Worm (Caenorhabditis elegans) whole organism, late embryonic: ENCODE measurements around the gene T06C12.14.

Experiments used
- K09A11.1 ChIP-seq: sonication (generic microtip); optimal IDR thresholded peaks from 2 replicates; lab custom pipeline; 2017; ENCODE audit warnings: antibody characterized with exemption, mild to moderate bottlenecking, missing genetic modification characterization, missing compliant biosample characterization; ENCODE audit not compliant: insufficient read depth
- dve-1 ChIP-seq: sonication (generic microtip); optimal IDR thresholded peaks from 2 replicates; lab custom pipeline; 2017; ENCODE audit warnings: antibody characterized with exemption, mild to moderate bottlenecking, missing genetic modification characterization, missing compliant biosample characterization
- fkh-10 ChIP-seq: fragments of 150-350 bp; optimal IDR thresholded peaks from 2 replicates; lab custom pipeline; 2014; ENCODE audit warnings: missing biosample characterization, missing genetic modification reagents, missing genetic modification characterization
- lin-11 ChIP-seq: fragments of 200-800 bp; sonication (Bioruptor generic); optimal IDR thresholded peaks from 2 replicates; lab custom pipeline; 2018; ENCODE audit warnings: mild to moderate bottlenecking, missing genetic modification characterization, missing compliant biosample characterization
- pat-9 ChIP-seq: fragments of 200-800 bp; sonication (Bioruptor generic); optimal IDR thresholded peaks from 2 replicates; lab custom pipeline; 2018; ENCODE audit warnings: mild to moderate bottlenecking, missing genetic modification characterization, moderate library complexity, missing compliant biosample characterization
- pqm-1 ChIP-seq: sonication (generic microtip); optimal IDR thresholded peaks from 2 replicates; lab custom pipeline; 2016; ENCODE audit warnings: missing genetic modification characterization, missing compliant biosample characterization
- tbx-2 ChIP-seq: sonication (generic microtip); optimal IDR thresholded peaks from 2 replicates; lab custom pipeline; 2016; ENCODE audit warnings: missing genetic modification characterization, missing compliant biosample characterization
- unc-42 ChIP-seq: sonication (generic microtip); optimal IDR thresholded peaks from 2 replicates; lab custom pipeline; 2016; ENCODE audit warnings: missing genotype, missing genetic modification characterization, missing compliant biosample characterization

DNA sequence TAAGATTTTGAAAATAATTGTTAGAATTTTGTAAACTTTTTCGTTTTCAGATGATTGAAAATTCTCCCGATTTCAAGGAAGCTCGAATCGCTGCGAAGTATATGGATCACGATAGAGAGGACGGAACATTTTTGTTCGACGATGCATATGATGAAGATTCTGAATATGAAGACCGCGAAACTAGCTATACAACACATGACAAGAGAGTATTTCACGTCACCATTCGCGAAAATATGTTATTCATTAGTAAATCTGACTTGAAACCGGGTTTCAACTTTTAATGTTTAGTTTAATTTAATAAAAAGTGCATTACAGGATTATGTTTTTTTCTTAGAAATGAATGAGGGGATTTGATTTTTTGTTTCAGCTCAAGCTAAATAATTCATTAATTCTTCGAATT lies 29.4 kb upstream of the T06C12.14 start, which contains the start of gene str-57:
- TF ChIP-seq tbx-2 (tag; lab: Kevin White, UChicago) (no peak), pqm-1 (tag; lab: Kevin White, UChicago) (no peak), K09A11.1 (tag; lab: Kevin White, UChicago) (no peak), dve-1 (no peak), pat-9 (tag; lab: Kevin White, UChicago) (no peak), fkh-10 (no peak), lin-11 (tag; lab: Kevin White, UChicago) (no peak), unc-42 (no peak)
